Worm (Caenorhabditis elegans): Measurements from ENCODE around the gene tag-65.

The tag-65 gene

ce11 chrV:13647617-13648016, 30.8 kb downstream of the tag-65 start:
- TF ChIP-seq ceh-39 (tag; optimal IDR thresholded peaks at IDR 0.05) = no peak

ce11 chrV:13647185-13647584, 31.2 kb downstream of the tag-65 start:
- TF ChIP-seq ceh-83 (GFP tag; optimal IDR thresholded peaks at IDR 0.05) = no peak
- TF ChIP-seq snpc-4 (tag; optimal IDR thresholded peaks at IDR 0.05) = no peak
- no peak for TF ChIP-seq ham-2 (GFP tag; optimal IDR thresholded peaks at IDR 0.05)
- TF ChIP-seq unc-120 (tag; optimal IDR thresholded peaks at IDR 0.05; ENCODE audit: poor library complexity, severe bottlenecking) = no peak
- no peak for TF ChIP-seq tbx-8 (GFP tag; optimal IDR thresholded peaks at IDR 0.05)
- TF ChIP-seq ceh-39 (tag; optimal IDR thresholded peaks at IDR 0.05) = no peak
- TF ChIP-seq nhr-76 (tag; optimal IDR thresholded peaks at IDR 0.05) = no peak
- TF ChIP-seq bed-3 (GFP tag; optimal IDR thresholded peaks at IDR 0.05) = no peak
- TF ChIP-seq nhr-28 (tag; optimal IDR thresholded peaks at IDR 0.05) = no peak
- no peak for TF ChIP-seq mab-5 (tag; optimal IDR thresholded peaks at IDR 0.05)
- TF ChIP-seq elt-1 (tag; optimal IDR thresholded peaks at IDR 0.05; ENCODE audit: borderline replicate concordance, insufficient read depth) = no peak
- TF ChIP-seq unc-39 (tag; optimal IDR thresholded peaks at IDR 0.05) = no peak
- TF ChIP-seq cnd-1 (tag; optimal IDR thresholded peaks at IDR 0.05) = no peak

ce11 chrV:13645848-13646578, 32.4 kb downstream of the tag-65 start:
- TF ChIP-seq sptf-1 (tag; optimal IDR thresholded peaks at IDR 0.05) (peak; percentile 62), sem-2 (GFP tag; optimal IDR thresholded peaks at IDR 0.05) (no peak)

ce11 chrV:13638040-13638439, 40.3 kb downstream of the tag-65 start:
- TF ChIP-seq ztf-11 (tag; optimal IDR thresholded peaks at IDR 0.05) = no peak
- no peak for TF ChIP-seq hlh-1 (tag; optimal IDR thresholded peaks at IDR 0.05)
- no peak for TF ChIP-seq unc-62 (GFP tag; optimal IDR thresholded peaks at IDR 0.05)
- no peak for TF ChIP-seq ceh-43 (GFP tag; optimal IDR thresholded peaks at IDR 0.05)
- no peak for TF ChIP-seq ceh-83 (GFP tag; optimal IDR thresholded peaks at IDR 0.05)
- TF ChIP-seq nhr-237 (tag; optimal IDR thresholded peaks at IDR 0.05) = no peak
- TF ChIP-seq tbx-8 (GFP tag; optimal IDR thresholded peaks at IDR 0.05) = no peak

- TF ChIP-seq sem-2 (GFP tag; optimal IDR thresholded peaks at IDR 0.05) = no peak
- peak; percentile 71 for TF ChIP-seq elt-1 (tag; optimal IDR thresholded peaks at IDR 0.05; ENCODE audit: borderline replicate concordance, insufficient read depth)
Observed at ce11 chrV:13636411-13636810, 42.0 kb downstream of the tag-65 start.

- TF ChIP-seq elt-3 (tag; optimal IDR thresholded peaks at IDR 0.05) (no peak), nhr-28 (tag; optimal IDR thresholded peaks at IDR 0.05) (no peak), elt-1 (tag; optimal IDR thresholded peaks at IDR 0.05; ENCODE audit: borderline replicate concordance, insufficient read depth) (no peak), ceh-43 (GFP tag; optimal IDR thresholded peaks at IDR 0.05) (no peak), tbx-8 (GFP tag; optimal IDR thresholded peaks at IDR 0.05) (no peak), ceh-83 (GFP tag; optimal IDR thresholded peaks at IDR 0.05) (no peak), mab-5 (tag; optimal IDR thresholded peaks at IDR 0.05) (no peak), nhr-2 (tag; optimal IDR thresholded peaks at IDR 0.05) (no peak), snpc-4 (tag; optimal IDR thresholded peaks at IDR 0.05) (no peak), flh-1 (GFP tag; optimal IDR thresholded peaks at IDR 0.05) (no peak), pha-4 (tag; optimal IDR thresholded peaks at IDR 0.05) (no peak), drap-1 (GFP tag; optimal IDR thresholded peaks at IDR 0.05) (no peak), mep-1 (tag; optimal IDR thresholded peaks at IDR 0.05) (no peak), zip-8 (tag; optimal IDR thresholded peaks at IDR 0.05) (no peak), ces-1 (GFP tag; optimal IDR thresholded peaks at IDR 0.05) (no peak)
Observed at ce11 chrV:13634149-13634548, 44.2 kb downstream of the tag-65 start, which contains the start of gene H37A05.2. H37A05.2 (minus strand) TSS chrV:13634249.
